Fruit fly (Drosophila melanogaster): ENCODE measurements around the gene CG18823.

DNA sequence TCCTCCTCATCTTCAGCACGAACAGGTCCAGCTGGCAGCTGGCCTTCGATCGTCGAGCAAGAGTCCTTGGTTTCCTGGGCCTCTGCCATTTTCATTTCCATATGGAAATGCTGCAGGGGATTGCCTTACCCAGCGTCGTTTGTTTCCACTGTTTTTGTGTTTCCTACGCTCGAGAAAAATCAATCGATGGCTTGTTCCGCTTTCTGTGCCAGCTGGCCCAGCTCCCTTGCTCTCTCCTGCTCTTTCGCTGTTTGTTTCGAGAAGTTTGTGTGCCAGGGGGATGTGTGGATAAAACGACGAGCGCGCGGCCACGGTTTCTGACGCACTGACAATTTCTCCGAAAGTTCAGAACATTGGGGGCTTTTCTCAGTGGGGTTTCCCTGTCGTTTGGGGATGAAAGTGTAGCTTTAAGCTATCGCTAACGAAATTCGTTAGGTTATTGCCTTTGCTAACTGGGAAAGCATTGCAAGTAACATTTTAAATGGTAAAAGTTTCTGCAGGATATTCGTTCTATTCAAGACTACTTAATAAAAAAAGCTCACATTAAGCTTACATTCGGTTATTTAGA is 44.8 kb upstream of the CG18823 start, which contains the start of gene CG3703:
- no peak for TF ChIP-seq CG8478 (optimal IDR thresholded peaks at IDR 0.05)
- TF ChIP-seq Dll (optimal IDR thresholded peaks at IDR 0.05), result no peak
- TF ChIP-seq psq (optimal IDR thresholded peaks at IDR 0.05), result no peak
- TF ChIP-seq EcR (GFP tag; optimal IDR thresholded peaks at IDR 0.05), result no peak
- TF ChIP-seq pan (optimal IDR thresholded peaks at IDR 0.05), result no peak
